Worm (Caenorhabditis elegans): ENCODE results near the gene F44E2.7.

The F44E2.7 gene

DNA sequence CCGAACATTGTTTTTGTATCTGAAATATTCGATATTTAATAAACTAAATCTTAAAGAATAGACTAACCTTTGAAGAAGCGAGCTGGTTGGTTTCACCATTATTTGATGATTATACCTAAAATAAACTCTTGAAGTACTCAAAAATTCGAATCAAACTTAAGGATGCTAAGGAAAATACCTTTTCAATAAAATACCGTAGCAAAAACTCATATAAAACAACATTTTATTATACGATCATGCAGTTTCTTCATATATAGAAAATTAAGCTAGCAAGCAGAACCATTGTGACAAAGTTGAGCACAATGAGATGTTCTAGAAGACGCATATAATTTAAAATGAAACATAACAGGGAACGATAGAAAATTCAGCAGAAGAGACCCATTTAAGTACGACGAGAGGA, at the start of gene F44E2.7:
Gene F44E2.7, minus strand, starts transcription at position 101 of the 400 bp plus-strand sequence.
- TF ChIP-seq daf-8 (GFP tag; IDR thresholded peaks at IDR 0.05) (no peak), unc-62 (GFP tag; optimal IDR thresholded peaks at IDR 0.05 in 1 of 2) (no peak), unc-62 (tag; optimal IDR thresholded peaks at IDR 0.05) (no peak), nhr-111 (GFP tag; optimal IDR thresholded peaks at IDR 0.05) (no peak), D1046.2 (GFP tag; IDR thresholded peaks at IDR 0.05) (no peak), lsy-2 (tag; optimal IDR thresholded peaks at IDR 0.05) (no peak), lin-39 (tag; optimal IDR thresholded peaks at IDR 0.05) (no peak), Y75B8A.6 (GFP tag; IDR thresholded peaks at IDR 0.05) (no peak), nhr-42 (GFP tag; IDR thresholded peaks at IDR 0.05) (no peak), mxl-2 (GFP tag; conservative IDR thresholded peaks at IDR 0.05) (no peak), mes-2 (tag; optimal IDR thresholded peaks at IDR 0.05; ENCODE audit: poor library complexity, severe bottlenecking) (no peak), gei-8 (GFP tag; optimal IDR thresholded peaks at IDR 0.05) (no peak)

DNA sequence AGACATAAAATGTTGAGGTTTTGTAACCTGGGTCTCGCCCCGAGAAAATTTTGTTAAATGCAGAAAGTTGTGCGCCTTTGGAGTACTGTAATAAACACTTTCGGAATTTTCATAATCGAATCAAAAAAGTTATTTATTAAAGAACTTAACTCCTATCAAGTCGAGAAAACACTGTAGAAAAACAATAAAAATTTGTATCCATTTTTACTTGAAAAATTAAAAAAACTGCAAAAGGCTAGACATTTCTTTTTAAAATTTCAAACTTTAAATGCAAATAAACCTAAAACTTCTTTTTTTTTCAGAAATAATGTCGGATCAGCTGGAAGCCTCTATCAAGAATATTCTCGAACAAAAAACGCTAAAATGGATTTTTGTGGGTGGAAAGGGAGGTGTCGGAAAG, 46.5 kb upstream of the F44E2.7 start, which contains the start of gene asna-1:
Gene asna-1, plus strand, starts transcription at position 301 of the 400 bp plus-strand sequence.
- TF ChIP-seq jun-1 (tag; optimal IDR thresholded peaks at IDR 0.05) (no peak), mep-1 (tag; optimal IDR thresholded peaks at IDR 0.05) (no peak), F37D6.2 (tag; optimal IDR thresholded peaks at IDR 0.05) (no peak)

DNA sequence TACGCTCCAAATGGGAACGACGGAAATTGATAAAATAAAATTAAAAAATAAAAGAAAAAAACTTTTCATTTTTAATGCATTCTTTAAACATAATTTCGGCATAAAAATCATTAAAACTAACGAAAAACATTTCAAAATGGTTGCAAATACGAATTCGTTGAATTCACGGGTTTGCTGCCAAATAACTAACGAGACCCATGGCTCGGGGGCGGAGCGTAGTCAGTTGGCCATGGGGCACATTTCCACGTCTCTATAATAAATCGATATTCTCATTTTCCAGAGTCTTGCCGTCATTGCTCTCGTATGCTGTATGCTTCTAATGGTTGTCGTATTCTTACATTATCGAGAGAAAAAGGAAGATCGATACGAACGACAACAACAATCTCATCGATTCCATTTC, 45.2 kb upstream of the F44E2.7 start, which contains the start of gene ZK637.4:
Gene ZK637.4, plus strand, starts transcription at position 301 of the 400 bp plus-strand sequence.
- no peak for TF ChIP-seq mdt-29 (GFP tag; IDR thresholded peaks at IDR 0.05)
- no peak for TF ChIP-seq Y48G9A.11 (GFP tag; IDR thresholded peaks at IDR 0.05)
- TF ChIP-seq nhr-11 (tag; optimal IDR thresholded peaks at IDR 0.05) = no peak
- no peak for TF ChIP-seq Y105C5A.15 (GFP tag; IDR thresholded peaks at IDR 0.05)
- TF ChIP-seq R02D3.7 (tag; optimal IDR thresholded peaks at IDR 0.05) = no peak
- no peak for TF ChIP-seq ZK546.5 (tag; optimal IDR thresholded peaks at IDR 0.05)
- no peak for TF ChIP-seq fos-1 (tag; optimal IDR thresholded peaks at IDR 0.05)
- TF ChIP-seq dve-1 (tag; optimal IDR thresholded peaks at IDR 0.05; ENCODE audit: insufficient read depth) = no peak
- TF ChIP-seq dpl-1 (GFP tag; optimal IDR thresholded peaks at IDR 0.05) = no peak
- no peak for TF ChIP-seq zfp-3 (GFP tag; conservative IDR thresholded peaks at IDR 0.05)
- no peak for TF ChIP-seq jun-1 (tag; optimal IDR thresholded peaks at IDR 0.05)
- TF ChIP-seq spr-3 (GFP tag; optimal IDR thresholded peaks at IDR 0.05) = no peak
- no peak for TF ChIP-seq lin-15B (tag; optimal IDR thresholded peaks at IDR 0.05)
- TF ChIP-seq madf-5 (GFP tag; IDR thresholded peaks at IDR 0.05) = no peak
- TF ChIP-seq Y5F2A.4 (GFP tag; optimal IDR thresholded peaks at IDR 0.05) = no peak
- TF ChIP-seq saeg-2 (GFP tag; IDR thresholded peaks at IDR 0.05) = no peak
- TF ChIP-seq zip-11 (GFP tag; IDR thresholded peaks at IDR 0.05) = no peak
- no peak for TF ChIP-seq ceh-82 (tag; optimal IDR thresholded peaks at IDR 0.05)
- TF ChIP-seq zip-2 (tag; optimal IDR thresholded peaks at IDR 0.05) = no peak

DNA sequence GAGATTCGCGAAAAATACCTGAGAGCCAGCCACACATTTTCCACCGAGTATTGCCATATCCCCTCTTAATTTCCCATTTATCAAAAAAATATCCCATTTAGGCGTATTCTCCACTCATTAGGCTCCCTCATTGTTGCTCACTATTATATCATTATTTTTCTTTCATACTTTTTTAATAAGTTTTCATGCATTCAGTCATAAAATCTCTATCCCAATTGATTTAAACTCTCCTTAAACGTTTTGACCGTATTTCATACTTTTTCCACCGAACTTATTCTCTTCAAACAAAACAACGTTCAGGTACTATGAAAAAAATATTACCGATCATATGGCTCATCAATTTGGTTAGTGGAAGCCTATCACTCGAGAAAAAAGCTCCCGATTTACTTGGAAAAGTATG, 41.7 kb upstream of the F44E2.7 start, which contains the start of gene lnkn-1:
Gene lnkn-1, plus strand, starts transcription at position 301 of the 400 bp plus-strand sequence.
- TF ChIP-seq ctbp-1 (GFP tag; IDR thresholded peaks at IDR 0.05) = no peak
- no peak for TF ChIP-seq daf-8 (GFP tag; IDR thresholded peaks at IDR 0.05)
- no peak for TF ChIP-seq lin-38 (GFP tag; IDR thresholded peaks at IDR 0.05)
- no peak for TF ChIP-seq fkh-10 (GFP tag; optimal IDR thresholded peaks at IDR 0.05)
- no peak for TF ChIP-seq lin-15B (tag; optimal IDR thresholded peaks at IDR 0.05)
- no peak for TF ChIP-seq ceh-44 (GFP tag; IDR thresholded peaks at IDR 0.05)
- TF ChIP-seq ceh-62 (tag; optimal IDR thresholded peaks at IDR 0.05) = no peak
- TF ChIP-seq madf-9 (GFP tag; conservative IDR thresholded peaks at IDR 0.05) = no peak
- TF ChIP-seq nhr-111 (GFP tag; optimal IDR thresholded peaks at IDR 0.05) = no peak
- TF ChIP-seq lin-29 (GFP tag; IDR thresholded peaks at IDR 0.05) = no peak
- no peak for TF ChIP-seq hmg-1.1 (GFP tag; IDR thresholded peaks at IDR 0.05)
- TF ChIP-seq rbr-2 (tag; optimal IDR thresholded peaks at IDR 0.05) = no peak

All from whole organism, L4 larva.